Worm (Caenorhabditis elegans) whole organism, young adult: ENCODE data around the gene R01E6.5.
A peak's percentile ranks its signal among the peaks of the same experiment; 100 is the strongest.

Experiments used
- B0019.2 ChIP-seq: fragments of 200-800 bp; sonication (Bioruptor generic); conservative IDR thresholded peaks from 2 replicates; pipeline ENCODE4 v1.3.6; 2022; ENCODE audit warnings: missing genetic modification reagents, missing genetic modification characterization, missing compliant biosample characterization
- B0261.1 ChIP-seq: sonication (generic microtip); optimal IDR thresholded peaks from 2 replicates; lab custom pipeline; 2016; ENCODE audit warnings: mild to moderate bottlenecking, missing genetic modification characterization, moderate library complexity, missing compliant biosample characterization
- C06A6.2 ChIP-seq: fragments of 200-800 bp; sonication (Bioruptor generic); conservative IDR thresholded peaks from 2 replicates; pipeline ENCODE4 v1.3.6; 2022; ENCODE audit warnings: missing genetic modification characterization, missing compliant biosample characterization
- K11D2.4 ChIP-seq: fragments of 200-800 bp; sonication (Bioruptor generic); IDR thresholded peaks from 2 replicates; pipeline ENCODE4 v1.3.6; 2022; ENCODE audit warnings: missing genetic modification reagents, missing genetic modification characterization, missing compliant biosample characterization
- K12H6.12 ChIP-seq: fragments of 200-800 bp; sonication (Bioruptor generic); optimal IDR thresholded peaks from 2 replicates; lab custom pipeline; 2018; ENCODE audit warnings: mild to moderate bottlenecking, missing genetic modification characterization, missing compliant biosample characterization
- Y53G8AR.9 ChIP-seq: fragments of 200-800 bp; sonication (Bioruptor generic); conservative IDR thresholded peaks from 2 replicates; pipeline ENCODE4 v1.3.6; 2022; ENCODE audit warnings: missing genetic modification reagents, missing genetic modification characterization, missing compliant biosample characterization
- akir-1 ChIP-seq: fragments of 200-800 bp; sonication (Bioruptor generic); optimal IDR thresholded peaks from 2 replicates; lab custom pipeline; 2018; ENCODE audit warnings: mild to moderate bottlenecking, missing genetic modification characterization, moderate library complexity, missing compliant biosample characterization
- ama-1 ChIP-seq, 3 experiments: fragments of 150-350 bp in 1 of 3; sonication (generic microtip) in 2 of 3; optimal IDR thresholded peaks; 2 replicates each; lab custom pipeline; 2014 to 2018; ENCODE audit warnings: missing biosample characterization in 2 of 3, missing genetic modification characterization in 2 of 3, missing genetic modification reagents in 2 of 3
- attf-5 ChIP-seq: fragments of 200-800 bp; sonication (Bioruptor generic); optimal IDR thresholded peaks from 2 replicates; lab custom pipeline; 2018; ENCODE audit warnings: mild to moderate bottlenecking, missing genetic modification characterization, missing compliant biosample characterization
- attf-6 ChIP-seq: fragments of 200-800 bp; sonication (Bioruptor generic); IDR thresholded peaks from 2 replicates; pipeline ENCODE4 v1.3.6; 2022; ENCODE audit warnings: missing genetic modification reagents, missing genetic modification characterization, missing compliant biosample characterization
- bed-2 ChIP-seq: fragments of 200-800 bp; sonication (Bioruptor generic); IDR thresholded peaks from 2 replicates; pipeline ENCODE4 v1.3.6; 2022; ENCODE audit warnings: missing genetic modification reagents, missing genetic modification characterization, missing compliant biosample characterization
- cebp-2 ChIP-seq: fragments of 200-800 bp; sonication (Bioruptor generic); IDR thresholded peaks from 2 replicates; pipeline ENCODE4 v1.3.6; 2022; ENCODE audit warnings: missing genetic modification characterization, missing compliant biosample characterization
- ceh-40 ChIP-seq: fragments of 200-800 bp; sonication (Bioruptor generic); IDR thresholded peaks from 2 replicates; pipeline ENCODE4 v1.3.6; 2022; ENCODE audit warnings: missing genetic modification characterization, missing compliant biosample characterization
- chd-7 ChIP-seq: sonication (generic microtip); optimal IDR thresholded peaks from 2 replicates; lab custom pipeline; 2016; ENCODE audit warnings: mild to moderate bottlenecking, missing genetic modification characterization, moderate library complexity, missing compliant biosample characterization
- die-1 ChIP-seq: sonication (generic microtip); optimal IDR thresholded peaks from 2 replicates; lab custom pipeline; 2016; ENCODE audit warnings: missing genotype, mild to moderate bottlenecking, missing genetic modification characterization, missing compliant biosample characterization
- dpff-1 ChIP-seq: sonication (generic microtip); optimal IDR thresholded peaks from 2 replicates; lab custom pipeline; 2017; ENCODE audit warnings: mild to moderate bottlenecking, missing genetic modification characterization, missing compliant biosample characterization
- ets-4 ChIP-seq: fragments of 200-800 bp; sonication (Bioruptor generic); optimal IDR thresholded peaks from 2 replicates; lab custom pipeline; 2018; ENCODE audit warnings: mild to moderate bottlenecking, missing genetic modification characterization, missing compliant biosample characterization
- him-1 ChIP-seq: sonication (generic microtip); optimal IDR thresholded peaks from 2 replicates; lab custom pipeline; 2016; ENCODE audit warnings: missing genotype, missing genetic modification reagents, missing genetic modification characterization, missing compliant biosample characterization
- hmg-1.2 ChIP-seq: fragments of 200-800 bp; sonication (Bioruptor generic); IDR thresholded peaks from 2 replicates; pipeline ENCODE4 v1.3.6; 2022; ENCODE audit warnings: missing genetic modification reagents, missing genetic modification characterization, missing compliant biosample characterization
- hsf-1 ChIP-seq: fragments of 200-800 bp; sonication (Bioruptor generic); IDR thresholded peaks from 2 replicates; pipeline ENCODE4 v1.3.6; 2022; ENCODE audit warnings: missing genetic modification reagents, missing genetic modification characterization, missing compliant biosample characterization
- lag-1 ChIP-seq: fragments of 200-800 bp; sonication (Bioruptor generic); IDR thresholded peaks from 2 replicates; pipeline ENCODE4 v1.3.6; 2022; ENCODE audit warnings: missing genetic modification reagents, missing genetic modification characterization, missing compliant biosample characterization
- lin-26 ChIP-seq: fragments of 200-800 bp; sonication (Bioruptor generic); IDR thresholded peaks from 2 replicates; pipeline ENCODE4 v1.3.6; 2022; ENCODE audit warnings: missing genetic modification reagents, missing genetic modification characterization, missing compliant biosample characterization
- lin-54 ChIP-seq: fragments of 200-800 bp; sonication (Bioruptor generic); optimal IDR thresholded peaks from 2 replicates; lab custom pipeline; 2018; ENCODE audit warnings: mild to moderate bottlenecking, missing genetic modification characterization, missing compliant biosample characterization
- lir-1 ChIP-seq: fragments of 200-800 bp; sonication (Bioruptor generic); conservative IDR thresholded peaks from 2 replicates; pipeline ENCODE4 v1.3.6; 2022; ENCODE audit warnings: missing genetic modification reagents, missing genetic modification characterization, missing compliant biosample characterization
- lsl-1 ChIP-seq: fragments of 200-800 bp; sonication (Bioruptor generic); optimal IDR thresholded peaks from 2 replicates; lab custom pipeline; 2018; ENCODE audit warnings: mild to moderate bottlenecking, missing genetic modification characterization, moderate library complexity, missing compliant biosample characterization
- madf-10 ChIP-seq: sonication (generic microtip); optimal IDR thresholded peaks from 2 replicates; lab custom pipeline; 2016; ENCODE audit warnings: mild to moderate bottlenecking, missing genetic modification characterization, missing compliant biosample characterization
- mcd-1 ChIP-seq: fragments of 200-800 bp; sonication (Bioruptor generic); IDR thresholded peaks from 2 replicates; pipeline ENCODE4 v1.3.6; 2022; ENCODE audit warnings: missing genetic modification reagents, missing genetic modification characterization, missing compliant biosample characterization
- mel-28 ChIP-seq: sonication (generic microtip); optimal IDR thresholded peaks from 2 replicates; lab custom pipeline; 2016; ENCODE audit warnings: borderline replicate concordance, mild to moderate bottlenecking, missing genetic modification characterization, missing compliant biosample characterization
- mxl-1 ChIP-seq: sonication (generic microtip); optimal IDR thresholded peaks from 2 replicates; lab custom pipeline; 2016; ENCODE audit warnings: missing genetic modification characterization, missing compliant biosample characterization
- nfya-2 ChIP-seq: fragments of 200-800 bp; sonication (Bioruptor generic); IDR thresholded peaks from 2 replicates; pipeline ENCODE4 v1.3.6; 2022; ENCODE audit warnings: missing genetic modification reagents, missing genetic modification characterization, missing compliant biosample characterization
- nhr-27 ChIP-seq: fragments of 200-800 bp; sonication (Bioruptor generic); optimal IDR thresholded peaks from 2 replicates; lab custom pipeline; 2018; ENCODE audit warnings: mild to moderate bottlenecking, missing genetic modification characterization, moderate library complexity, missing compliant biosample characterization
- nhr-90 ChIP-seq: sonication (generic microtip); optimal IDR thresholded peaks from 2 replicates; lab custom pipeline; 2016; ENCODE audit warnings: missing genotype, mild to moderate bottlenecking, missing genetic modification characterization, missing compliant biosample characterization
- pha-4 ChIP-seq: fragments of 150-350 bp; sonication (generic microtip); optimal IDR thresholded peaks from 2 replicates; lab custom pipeline; 2014; ENCODE audit warnings: missing biosample characterization, missing genetic modification reagents, missing genetic modification characterization
- rcor-1 ChIP-seq: fragments of 200-800 bp; sonication (Bioruptor generic); IDR thresholded peaks from 2 replicates; pipeline ENCODE4 v1.3.6; 2022; ENCODE audit warnings: missing genetic modification reagents, missing genetic modification characterization, missing compliant biosample characterization
- somi-1 ChIP-seq: fragments of 200-800 bp; sonication (Bioruptor generic); optimal IDR thresholded peaks from 2 replicates; lab custom pipeline; 2018; ENCODE audit warnings: mild to moderate bottlenecking, missing genetic modification characterization, missing compliant biosample characterization
- tbp1 ChIP-seq: fragments of 200-800 bp; sonication (Bioruptor generic); optimal IDR thresholded peaks from 2 replicates; lab custom pipeline; 2018; ENCODE audit warnings: mild to moderate bottlenecking, missing genetic modification characterization, missing compliant biosample characterization
- unc-62 ChIP-seq: fragments of 150-350 bp; optimal IDR thresholded peaks from 2 replicates; lab custom pipeline; 2014; ENCODE audit warnings: missing biosample characterization, missing genetic modification reagents, missing genetic modification characterization
- zfh-2 ChIP-seq: fragments of 200-800 bp; sonication (Bioruptor generic); conservative IDR thresholded peaks from 2 replicates; pipeline ENCODE4 v1.3.6; 2022; ENCODE audit warnings: missing genetic modification reagents, missing genetic modification characterization, missing compliant biosample characterization
- ztf-22 ChIP-seq: fragments of 200-800 bp; sonication (Bioruptor generic); optimal IDR thresholded peaks from 2 replicates; lab custom pipeline; 2018; ENCODE audit warnings: mild to moderate bottlenecking, missing genetic modification characterization, moderate library complexity, missing compliant biosample characterization
- ztf-3 ChIP-seq: fragments of 200-800 bp; sonication (Bioruptor generic); optimal IDR thresholded peaks from 2 replicates; lab custom pipeline; 2018; ENCODE audit warnings: mild to moderate bottlenecking, missing genetic modification characterization, missing compliant biosample characterization

The R01E6.5 gene

ce11 chrX:13511796-13512195, 25.1 kb upstream of the R01E6.5 start (continued):
- TF ChIP-seq nhr-27 (tag; lab: Kevin White, UChicago) (no peak), ztf-3 (GFP tag; lab: Kevin White, UChicago) (no peak), cebp-2 (GFP tag; lab: Robert Waterston, UW) (peak; percentile 93), hmg-1.2 (GFP tag; lab: Robert Waterston, UW) (peak; percentile 71), him-1 (peak; percentile 92), lsl-1 (GFP tag; lab: Kevin White, UChicago) (no peak), lir-1 (no peak), nhr-90 (tag; lab: Kevin White, UChicago) (peak; percentile 92), die-1 (tag; lab: Kevin White, UChicago) (peak; percentile 89), K12H6.12 (tag; lab: Kevin White, UChicago) (peak; percentile 27), B0019.2 (GFP tag; lab: Robert Waterston, UW) (no peak), ceh-40 (GFP tag; lab: Robert Waterston, UW) (peak; percentile 65; the same call in 1 of the 2 replicates), Y53G8AR.9 (GFP tag; lab: Robert Waterston, UW) (peak; percentile 62), madf-10 (tag; lab: Kevin White, UChicago) (peak; percentile 79), mcd-1 (GFP tag; lab: Robert Waterston, UW) (peak; percentile 59), mxl-1 (tag; lab: Kevin White, UChicago) (peak; percentile 50), unc-62 (no peak), chd-7 (tag; lab: Kevin White, UChicago) (peak; percentile 65), lag-1 (GFP tag; lab: Robert Waterston, UW) (no peak), pha-4 (no peak), dpff-1 (tag; lab: Kevin White, UChicago) (no peak), rcor-1 (GFP tag; lab: Robert Waterston, UW) (peak; percentile 71), mel-28 (no peak), lin-26 (GFP tag; lab: Robert Waterston, UW) (peak; percentile 90), hsf-1 (GFP tag; lab: Robert Waterston, UW) (no peak), K11D2.4 (GFP tag; lab: Robert Waterston, UW) (peak; percentile 57; the same call in 1 of the 2 replicates), akir-1 (GFP tag; lab: Kevin White, UChicago) (no peak), ets-4 (GFP tag; lab: Kevin White, UChicago) (no peak), attf-5 (GFP tag; lab: Kevin White, UChicago) (peak; percentile 53), lin-54 (GFP tag; lab: Kevin White, UChicago) (peak; percentile 35), C06A6.2 (GFP tag; lab: Robert Waterston, UW) (no peak), nfya-2 (GFP tag; lab: Robert Waterston, UW) (no peak), tbp1 (GFP tag; lab: Kevin White, UChicago) (peak; percentile 93), B0261.1 (peak; percentile 87), somi-1 (GFP tag; lab: Kevin White, UChicago) (peak; percentile 62), bed-2 (GFP tag; lab: Robert Waterston, UW) (no peak), ztf-22 (GFP tag; lab: Kevin White, UChicago) (no peak), ama-1 (optimal IDR thresholded peaks at IDR 0.05; lab: Kevin White, UChicago) (no peak), ama-1 (GFP tag; optimal IDR thresholded peaks at IDR 0.05; lab: Kevin White, UChicago) (peak; percentile 53 to 59), zfh-2 (no peak), attf-6 (GFP tag; lab: Robert Waterston, UW) (no peak)
- TF ChIP-seq, all 124 proteins: peak for 68
